Fruit fly (Drosophila melanogaster): ENCODE results near the gene CG16800.

- TF ChIP-seq CG8478 (optimal IDR thresholded peaks at IDR 0.05) = no peak
- TF ChIP-seq Dll (optimal IDR thresholded peaks at IDR 0.05) = no peak
- no peak for TF ChIP-seq pan (optimal IDR thresholded peaks at IDR 0.05)
- TF ChIP-seq EcR (GFP tag; optimal IDR thresholded peaks at IDR 0.05) = no peak
- no peak for TF ChIP-seq psq (optimal IDR thresholded peaks at IDR 0.05)
- TF ChIP-seq usp (GFP tag; optimal IDR thresholded peaks at IDR 0.05) = no peak
Observed at dm6 chr2L:12966290-12966689, at the start of gene CG16800.

Data from whole organism.